Worm (Caenorhabditis elegans): ENCODE measurements around the gene nhr-9.
A peak's percentile ranks its signal among the peaks of the same experiment; 100 is the strongest.

ce11 chrIII:7087691-7088323 lies 7.5 kb upstream of the nhr-9 start, which contains the start of gene fubl-2:
- peak; percentile 81 for TF ChIP-seq W03F9.2 (tag; optimal IDR thresholded peaks at IDR 0.05)
- TF ChIP-seq him-1 (tag; optimal IDR thresholded peaks at IDR 0.05) = no peak
